Fruit fly (Drosophila melanogaster): ENCODE measurements around the gene ph-d.

The ph-d gene

DNA sequence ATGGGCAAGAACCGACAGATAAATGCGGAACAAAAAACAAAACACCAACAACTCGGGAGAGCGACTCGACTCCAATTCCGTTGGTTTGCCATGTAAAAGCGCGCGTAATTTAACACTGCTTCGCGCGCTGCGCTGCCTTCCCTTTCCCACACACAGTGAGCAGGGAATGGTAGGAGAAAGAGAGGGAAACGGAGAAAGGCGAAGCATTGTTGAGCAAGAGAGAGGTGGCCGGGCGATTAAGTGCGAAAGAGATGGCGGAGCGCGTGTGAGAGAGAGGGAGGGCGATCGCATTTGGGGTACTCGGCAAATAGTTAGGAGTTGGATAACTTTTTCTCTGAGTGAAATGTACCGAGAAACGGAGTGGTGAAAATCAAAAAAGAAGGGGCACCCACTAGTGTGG is 32.8 kb upstream of the ph-d start:
- TF ChIP-seq vri (GFP tag; optimal IDR thresholded peaks at IDR 0.05) (peak; percentile 21), Eip78C (GFP tag) (peak; percentile 68), fkh (GFP tag; optimal IDR thresholded peaks at IDR 0.05) (no peak), cyc (GFP tag; optimal IDR thresholded peaks at IDR 0.05) (no peak), Blimp-1 (GFP tag; optimal IDR thresholded peaks at IDR 0.05) (no peak), CG7368 (GFP tag; optimal IDR thresholded peaks at IDR 0.05) (no peak), Hr4 (GFP tag; optimal IDR thresholded peaks at IDR 0.05) (no peak), salr (GFP tag; optimal IDR thresholded peaks at IDR 0.05) (no peak), CG15336 (GFP tag; IDR thresholded peaks at IDR 0.05) (peak; percentile 22; the same call in 1 of the 2 replicates), CG31627 (GFP tag; optimal IDR thresholded peaks at IDR 0.05) (peak; percentile 27), fd85E (GFP tag; optimal IDR thresholded peaks at IDR 0.05) (no peak), esn (GFP tag; optimal IDR thresholded peaks at IDR 0.05) (peak; percentile 42), Sox15 (GFP tag; optimal IDR thresholded peaks at IDR 0.05) (no peak), eg (GFP tag; IDR thresholded peaks at IDR 0.05) (peak; percentile 28; the same call in 1 of the 3 replicates), Ets21C (GFP tag; optimal IDR thresholded peaks at IDR 0.05) (no peak), achi (GFP tag; optimal IDR thresholded peaks at IDR 0.05) (no peak), Eip75B (GFP tag; optimal IDR thresholded peaks at IDR 0.05) (peak; percentile 31), dac (GFP tag; optimal IDR thresholded peaks at IDR 0.05) (no peak), CG3919 (GFP tag; optimal IDR thresholded peaks at IDR 0.05) (peak; percentile 39), CG8632 (GFP tag; optimal IDR thresholded peaks at IDR 0.05) (no peak), fd59A (GFP tag; optimal IDR thresholded peaks at IDR 0.05) (no peak), CG34406 (GFP tag; optimal IDR thresholded peaks at IDR 0.05) (no peak), lz (GFP tag; optimal IDR thresholded peaks at IDR 0.05) (no peak), CG9139 (GFP tag; optimal IDR thresholded peaks at IDR 0.05) (no peak), CG6854 (GFP tag; optimal IDR thresholded peaks at IDR 0.05) (no peak), CG11902 (GFP tag; optimal IDR thresholded peaks at IDR 0.05) (no peak), spab (GFP tag; optimal IDR thresholded peaks at IDR 0.05) (no peak), Sox14 (GFP tag; optimal IDR thresholded peaks at IDR 0.05) (peak; percentile 69), svp (GFP tag) (peak; percentile 43), Lpt (GFP tag; optimal IDR thresholded peaks at IDR 0.05) (peak; percentile 41), Ets96B (tag; optimal IDR thresholded peaks at IDR 0.05) (no peak), Hr38 (GFP tag; optimal IDR thresholded peaks at IDR 0.05) (no peak), Met (GFP tag; optimal IDR thresholded peaks at IDR 0.05) (no peak), CG6808 (GFP tag; optimal IDR thresholded peaks at IDR 0.05) (no peak), Hr39 (GFP tag; optimal IDR thresholded peaks at IDR 0.05) (peak; percentile 5), topi (GFP tag; optimal IDR thresholded peaks at IDR 0.05) (no peak), CG1621 (tag; optimal IDR thresholded peaks at IDR 0.05) (peak; percentile 60), OdsH (GFP tag; optimal IDR thresholded peaks at IDR 0.05) (no peak), pdm3 (GFP tag; optimal IDR thresholded peaks at IDR 0.05) (no peak), CG8119 (GFP tag; IDR thresholded peaks at IDR 0.05) (no peak; the same call in 2 of the 3 replicates), net (GFP tag; optimal IDR thresholded peaks at IDR 0.05) (no peak), Smox (GFP tag; optimal IDR thresholded peaks at IDR 0.05) (no peak), Gug (GFP tag; IDR thresholded peaks at IDR 0.05) (no peak), CG10669 (GFP tag; optimal IDR thresholded peaks at IDR 0.05) (no peak), CG3032 (tag; optimal IDR thresholded peaks at IDR 0.05) (no peak), CG11294 (GFP tag; IDR thresholded peaks at IDR 0.05) (no peak), CG6163 (GFP tag; IDR thresholded peaks at IDR 0.05) (0 out of 3 replicates have a peak, but pooled peaks have one; percentile 38), Eip93F (GFP tag; optimal IDR thresholded peaks at IDR 0.05) (no peak), CG32006 (GFP tag; optimal IDR thresholded peaks at IDR 0.05) (peak; percentile 30)

Data from whole organism, prepupa.